Worm (Caenorhabditis elegans) whole organism, young adult: ENCODE data around the gene chil-3.

Experiments
- B0019.2 ChIP-seq: fragments of 200-800 bp; sonication (Bioruptor generic); conservative IDR thresholded peaks from 2 replicates; pipeline ENCODE4 v1.3.6; 2022; ENCODE audit warnings: missing genetic modification reagents, missing genetic modification characterization, missing compliant biosample characterization
- B0261.1 ChIP-seq: sonication (generic microtip); optimal IDR thresholded peaks from 2 replicates; lab custom pipeline; 2016; ENCODE audit warnings: mild to moderate bottlenecking, missing genetic modification characterization, moderate library complexity, missing compliant biosample characterization
- F23B12.7 ChIP-seq: sonication (generic microtip); optimal IDR thresholded peaks from 2 replicates; lab custom pipeline; 2017; ENCODE audit warnings: missing genetic modification characterization, mild to moderate bottlenecking, missing compliant biosample characterization, antibody characterized with exemption, moderate library complexity; ENCODE audit not compliant: insufficient read depth
- F37B4.10 ChIP-seq: fragments of 200-800 bp; sonication (Bioruptor generic); IDR thresholded peaks from 2 replicates; pipeline ENCODE4 v1.3.6; 2022; ENCODE audit warnings: missing genetic modification characterization, missing compliant biosample characterization
- F52B5.7 ChIP-seq: sonication (generic microtip); optimal IDR thresholded peaks from 2 replicates; lab custom pipeline; 2016; ENCODE audit warnings: mild to moderate bottlenecking, missing genetic modification characterization, missing compliant biosample characterization
- T07F8.4 ChIP-seq: sonication (generic microtip); optimal IDR thresholded peaks from 2 replicates; lab custom pipeline; 2016; ENCODE audit warnings: mild to moderate bottlenecking, missing genetic modification characterization, moderate library complexity, missing compliant biosample characterization
- Y67H2A.10 ChIP-seq: fragments of 200-800 bp; sonication (Bioruptor generic); conservative IDR thresholded peaks from 2 replicates; pipeline ENCODE4 v1.3.6; 2022; ENCODE audit warnings: missing genetic modification reagents, missing genetic modification characterization, missing compliant biosample characterization
- Y95B8A.8 ChIP-seq: fragments of 200-800 bp; sonication (Bioruptor generic); IDR thresholded peaks from 2 replicates; pipeline ENCODE4 v1.3.6; 2022; ENCODE audit warnings: missing genetic modification reagents, missing genetic modification characterization, missing compliant biosample characterization
- ama-1 ChIP-seq, 3 experiments: fragments of 150-350 bp in 1 of 3; sonication (generic microtip) in 2 of 3; optimal IDR thresholded peaks; 2 replicates each; lab custom pipeline; 2014 to 2018; ENCODE audit warnings: missing biosample characterization in 2 of 3, missing genetic modification characterization in 2 of 3, missing genetic modification reagents in 2 of 3
- aptf-3 ChIP-seq: fragments of 200-800 bp; sonication (Bioruptor generic); IDR thresholded peaks from 2 replicates; pipeline ENCODE4 v1.3.6; 2022; ENCODE audit warnings: missing genetic modification characterization, missing compliant biosample characterization
- attf-3 ChIP-seq: fragments of 200-800 bp; sonication (Bioruptor generic); conservative IDR thresholded peaks from 2 replicates; pipeline ENCODE4 v1.3.6; 2022; ENCODE audit warnings: missing genetic modification reagents, missing genetic modification characterization, missing compliant biosample characterization
- ceh-100 ChIP-seq: fragments of 200-800 bp; sonication (Bioruptor generic); IDR thresholded peaks from 2 replicates; pipeline ENCODE4 v1.3.6; 2022; ENCODE audit warnings: missing genetic modification reagents, missing genetic modification characterization, missing compliant biosample characterization
- ceh-58 ChIP-seq: fragments of 200-800 bp; sonication (Bioruptor generic); IDR thresholded peaks from 2 replicates; pipeline ENCODE4 v1.3.6; 2022; ENCODE audit warnings: missing genetic modification characterization, missing compliant biosample characterization
- ceh-79 ChIP-seq: sonication (generic microtip); optimal IDR thresholded peaks from 2 replicates; lab custom pipeline; 2017; ENCODE audit warnings: mild to moderate bottlenecking, missing genetic modification characterization, missing compliant biosample characterization
- chd-7 ChIP-seq: sonication (generic microtip); optimal IDR thresholded peaks from 2 replicates; lab custom pipeline; 2016; ENCODE audit warnings: mild to moderate bottlenecking, missing genetic modification characterization, moderate library complexity, missing compliant biosample characterization
- dpl-1 ChIP-seq: fragments of 150-350 bp; optimal IDR thresholded peaks from 2 replicates; lab custom pipeline; 2014; ENCODE audit warnings: missing biosample characterization, missing genetic modification reagents, missing genetic modification characterization
- egl-44 ChIP-seq: fragments of 200-800 bp; sonication (Bioruptor generic); IDR thresholded peaks from 2 replicates; pipeline ENCODE4 v1.3.6; 2022; ENCODE audit warnings: missing genetic modification reagents, missing genetic modification characterization, missing compliant biosample characterization
- egrh-3 ChIP-seq: fragments of 200-800 bp; sonication (Bioruptor generic); IDR thresholded peaks from 2 replicates; pipeline ENCODE4 v1.3.6; 2022; ENCODE audit warnings: missing genetic modification reagents, missing genetic modification characterization, missing compliant biosample characterization
- ekl-4 ChIP-seq: fragments of 200-800 bp; sonication (Bioruptor generic); IDR thresholded peaks from 2 replicates; pipeline ENCODE4 v1.3.6; 2022; ENCODE audit warnings: missing genetic modification reagents, missing genetic modification characterization, missing compliant biosample characterization
- him-1 ChIP-seq: sonication (generic microtip); optimal IDR thresholded peaks from 2 replicates; lab custom pipeline; 2016; ENCODE audit warnings: missing genotype, missing genetic modification reagents, missing genetic modification characterization, missing compliant biosample characterization
- hlh-12 ChIP-seq: sonication (generic microtip); optimal IDR thresholded peaks from 2 replicates; lab custom pipeline; 2016; ENCODE audit warnings: missing genetic modification characterization, missing compliant biosample characterization
- hmg-1.2 ChIP-seq: fragments of 200-800 bp; sonication (Bioruptor generic); IDR thresholded peaks from 2 replicates; pipeline ENCODE4 v1.3.6; 2022; ENCODE audit warnings: missing genetic modification reagents, missing genetic modification characterization, missing compliant biosample characterization
- hrde-1 ChIP-seq: sonication (generic microtip); optimal IDR thresholded peaks from 2 replicates; lab custom pipeline; 2016; ENCODE audit warnings: missing genetic modification characterization, mild to moderate bottlenecking, missing compliant biosample characterization, moderate library complexity, missing genotype, missing genetic modification reagents, borderline replicate concordance
- let-526 ChIP-seq: fragments of 200-800 bp; sonication (Bioruptor generic); IDR thresholded peaks from 2 replicates; pipeline ENCODE4 v1.3.6; 2022; ENCODE audit warnings: missing genetic modification reagents, missing genetic modification characterization, missing compliant biosample characterization
- let-607 ChIP-seq, 2 experiments: fragments of 200-800 bp in 1 of 2; sonication (Bioruptor generic) in 1 of 2; sonication (generic microtip) in 1 of 2; optimal IDR thresholded peaks; 2 replicates each; lab custom pipeline; 2016 to 2018; ENCODE audit warnings: mild to moderate bottlenecking in 2 of 2, missing compliant biosample characterization in 2 of 2, missing genetic modification characterization in 2 of 2, moderate library complexity in 2 of 2, missing genotype in 1 of 2
- lin-35 ChIP-seq, 3 experiments: fragments of 150-350 bp in 2 of 3; sonication (generic microtip) in 1 of 3; optimal IDR thresholded peaks; 2 replicates each; lab custom pipeline; 2014 to 2018; ENCODE audit warnings: missing biosample characterization in 3 of 3, missing genetic modification characterization in 3 of 3, missing genetic modification reagents in 3 of 3
- lin-40 ChIP-seq: sonication (generic microtip); optimal IDR thresholded peaks from 2 replicates; lab custom pipeline; 2016; ENCODE audit warnings: missing genetic modification characterization, mild to moderate bottlenecking, missing compliant biosample characterization, missing genotype, missing genetic modification reagents
- lsl-1 ChIP-seq: fragments of 200-800 bp; sonication (Bioruptor generic); optimal IDR thresholded peaks from 2 replicates; lab custom pipeline; 2018; ENCODE audit warnings: mild to moderate bottlenecking, missing genetic modification characterization, moderate library complexity, missing compliant biosample characterization
- madf-10 ChIP-seq: sonication (generic microtip); optimal IDR thresholded peaks from 2 replicates; lab custom pipeline; 2016; ENCODE audit warnings: mild to moderate bottlenecking, missing genetic modification characterization, missing compliant biosample characterization
- madf-6 ChIP-seq: fragments of 200-800 bp; sonication (Bioruptor generic); IDR thresholded peaks from 2 replicates; pipeline ENCODE4 v1.3.6; 2022; ENCODE audit warnings: missing genetic modification reagents, missing genetic modification characterization, missing compliant biosample characterization
- mcd-1 ChIP-seq: fragments of 200-800 bp; sonication (Bioruptor generic); IDR thresholded peaks from 2 replicates; pipeline ENCODE4 v1.3.6; 2022; ENCODE audit warnings: missing genetic modification reagents, missing genetic modification characterization, missing compliant biosample characterization
- nfya-1 ChIP-seq: sonication (generic microtip); optimal IDR thresholded peaks from 2 replicates; lab custom pipeline; 2017; ENCODE audit warnings: antibody characterized with exemption, missing compliant biosample characterization, missing genetic modification characterization, borderline replicate concordance; ENCODE audit not compliant: insufficient read depth
- nfya-2 ChIP-seq: fragments of 200-800 bp; sonication (Bioruptor generic); IDR thresholded peaks from 2 replicates; pipeline ENCODE4 v1.3.6; 2022; ENCODE audit warnings: missing genetic modification reagents, missing genetic modification characterization, missing compliant biosample characterization
- nfyb-1 ChIP-seq: fragments of 200-800 bp; sonication (Bioruptor generic); IDR thresholded peaks from 2 replicates; pipeline ENCODE4 v1.3.6; 2022; ENCODE audit warnings: missing genetic modification reagents, missing genetic modification characterization, missing compliant biosample characterization
- nhr-120 ChIP-seq: fragments of 200-800 bp; sonication (Bioruptor generic); IDR thresholded peaks from 2 replicates; pipeline ENCODE4 v1.3.6; 2022; ENCODE audit warnings: missing genetic modification characterization, missing compliant biosample characterization
- pha-4 ChIP-seq: fragments of 150-350 bp; sonication (generic microtip); optimal IDR thresholded peaks from 2 replicates; lab custom pipeline; 2014; ENCODE audit warnings: missing biosample characterization, missing genetic modification reagents, missing genetic modification characterization
- rpc-1 ChIP-seq, 2 experiments: fragments of 150-350 bp in 1 of 2; sonication (generic microtip) in 1 of 2; optimal IDR thresholded peaks; 2 replicates each; lab custom pipeline; 2014 to 2018; ENCODE audit warnings: missing biosample characterization in 1 of 2, missing genetic modification characterization in 1 of 2, missing genetic modification reagents in 1 of 2, missing genotype in 1 of 2
- sea-2 ChIP-seq: fragments of 200-800 bp; sonication (Bioruptor generic); IDR thresholded peaks from 2 replicates; pipeline ENCODE4 v1.3.6; 2022; ENCODE audit warnings: missing genetic modification characterization, missing compliant biosample characterization
- snpc-1.3 ChIP-seq: sonication (generic microtip); optimal IDR thresholded peaks from 2 replicates; lab custom pipeline; 2017; ENCODE audit warnings: missing genetic modification characterization, mild to moderate bottlenecking, missing compliant biosample characterization, antibody characterized with exemption, moderate library complexity, missing genotype, missing genetic modification reagents; ENCODE audit not compliant: insufficient read depth
- tbx-9 ChIP-seq: sonication (generic microtip); optimal IDR thresholded peaks from 2 replicates; lab custom pipeline; 2016; ENCODE audit warnings: borderline replicate concordance, missing genetic modification characterization, inconsistent platforms, missing compliant biosample characterization
- unc-62 ChIP-seq: fragments of 150-350 bp; optimal IDR thresholded peaks from 2 replicates; lab custom pipeline; 2014; ENCODE audit warnings: missing biosample characterization, missing genetic modification reagents, missing genetic modification characterization
- xnd-1 ChIP-seq: sonication (generic microtip); optimal IDR thresholded peaks from 2 replicates; lab custom pipeline; 2016; ENCODE audit warnings: missing genotype, missing genetic modification reagents, missing genetic modification characterization, missing compliant biosample characterization
- ztf-25 ChIP-seq: fragments of 200-800 bp; sonication (Bioruptor generic); IDR thresholded peaks from 2 replicates; pipeline ENCODE4 v1.3.6; 2022; ENCODE audit warnings: missing genetic modification reagents, missing genetic modification characterization, missing compliant biosample characterization
- ztf-28 ChIP-seq: fragments of 200-800 bp; sonication (Bioruptor generic); IDR thresholded peaks from 2 replicates; pipeline ENCODE4 v1.3.6; 2022; ENCODE audit warnings: missing genetic modification reagents, missing genetic modification characterization, missing compliant biosample characterization

The chil-3 gene

DNA sequence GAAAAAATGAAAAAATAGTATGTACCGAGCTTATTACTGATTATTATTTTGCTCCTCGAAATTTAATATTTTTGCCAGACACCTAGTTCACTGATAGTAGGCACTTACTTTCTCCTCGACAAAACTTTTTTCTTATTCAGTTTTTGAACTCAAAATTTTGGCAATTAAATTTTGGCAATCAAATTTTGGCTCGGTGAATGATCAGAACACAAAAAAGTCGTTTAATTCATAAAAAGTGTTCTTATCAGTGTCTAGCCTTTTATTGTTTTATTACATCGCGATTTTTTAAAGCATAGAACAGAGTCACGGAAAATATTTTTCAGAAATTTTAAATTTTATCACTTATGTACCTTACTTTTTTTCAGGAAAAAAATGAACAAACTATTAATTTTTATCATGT lies 33.9 kb upstream of the chil-3 start:
- TF ChIP-seq Y67H2A.10 (GFP tag; lab: Robert Waterston, UW) (no peak), him-1 (no peak), ama-1 (optimal IDR thresholded peaks at IDR 0.05; lab: Kevin White, UChicago) (no peak), ama-1 (GFP tag; optimal IDR thresholded peaks at IDR 0.05; lab: Kevin White, UChicago) (no peak), madf-10 (no peak), lsl-1 (GFP tag; lab: Kevin White, UChicago) (no peak), tbx-9 (tag; lab: Kevin White, UChicago) (no peak), ztf-25 (GFP tag; lab: Robert Waterston, UW) (no peak), hmg-1.2 (GFP tag; lab: Robert Waterston, UW) (no peak), nhr-120 (GFP tag; lab: Robert Waterston, UW) (no peak), ztf-28 (GFP tag; lab: Robert Waterston, UW) (no peak), mcd-1 (no peak), rpc-1 (optimal IDR thresholded peaks at IDR 0.05; lab: Kevin White, UChicago) (no peak), rpc-1 (tag; optimal IDR thresholded peaks at IDR 0.05; lab: Kevin White, UChicago) (no peak), unc-62 (no peak), ekl-4 (no peak), B0019.2 (no peak), F37B4.10 (GFP tag; lab: Robert Waterston, UW) (no peak)
- TF ChIP-seq, all 124 proteins: peak for 0

ce11 chrII:9894435-9894834 lies 33.1 kb upstream of the chil-3 start, which contains the start of gene F26C11.1:
Gene F26C11.1, plus strand, starts transcription at chrII:9894735.
- no peak for TF ChIP-seq hlh-12
- TF ChIP-seq xnd-1 (tag; lab: Kevin White, UChicago) = no peak
- TF ChIP-seq Y95B8A.8 (GFP tag; lab: Robert Waterston, UW) = no peak
- TF ChIP-seq F52B5.7 (tag; lab: Kevin White, UChicago) = no peak
- TF ChIP-seq egrh-3 (GFP tag; lab: Robert Waterston, UW) = no peak
- no peak for TF ChIP-seq aptf-3 (GFP tag; lab: Robert Waterston, UW)
- no peak for TF ChIP-seq B0261.1 (tag; lab: Kevin White, UChicago)
- no peak for TF ChIP-seq attf-3 (GFP tag; lab: Robert Waterston, UW)
- TF ChIP-seq rpc-1 (optimal IDR thresholded peaks at IDR 0.05; lab: Kevin White, UChicago) = no peak
- TF ChIP-seq rpc-1 (tag; optimal IDR thresholded peaks at IDR 0.05; lab: Kevin White, UChicago) = no peak
- TF ChIP-seq ceh-58 (GFP tag; lab: Robert Waterston, UW) = no peak
- no peak for TF ChIP-seq F23B12.7 (tag; lab: Kevin White, UChicago)
- TF ChIP-seq nfya-1 (tag; lab: Kevin White, UChicago) = no peak
- no peak for TF ChIP-seq ama-1 (optimal IDR thresholded peaks at IDR 0.05; lab: Kevin White, UChicago)
- no peak for TF ChIP-seq ama-1 (GFP tag; optimal IDR thresholded peaks at IDR 0.05; lab: Kevin White, UChicago)
- no peak for TF ChIP-seq F37B4.10 (GFP tag; lab: Robert Waterston, UW)
- TF ChIP-seq tbx-9 (tag; lab: Kevin White, UChicago) = no peak

DNA sequence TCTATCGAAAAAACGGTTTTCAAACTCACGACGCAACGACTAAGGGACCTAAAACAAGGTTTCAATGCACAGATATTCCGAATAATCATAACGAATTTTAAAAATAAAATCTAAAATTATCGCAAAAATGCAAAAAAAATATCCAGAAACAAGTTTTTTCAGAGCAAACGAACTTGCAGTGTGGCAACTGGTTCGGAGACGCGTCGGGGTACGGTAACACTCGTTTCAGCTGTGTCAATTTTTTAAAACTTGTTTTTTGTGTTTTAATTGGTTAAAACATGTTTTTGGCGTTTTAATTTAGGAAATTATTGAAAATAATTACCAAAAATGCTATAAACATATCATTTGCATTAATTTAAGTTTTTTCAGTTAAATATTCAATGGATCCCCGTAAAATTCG lies 31.1 kb upstream of the chil-3 start, which contains the start of gene C08H9.16:
TSS of gene C08H9.16 (plus strand) at position 370 of the 400 bp plus-strand sequence.
- peak in 1 of 3 experiments; percentile 40 for TF ChIP-seq lin-35 (GFP tag; optimal IDR thresholded peaks at IDR 0.05; lab: Kevin White, UChicago)
- TF ChIP-seq ceh-100 (GFP tag; lab: Robert Waterston, UW) = no peak
- TF ChIP-seq let-526 (GFP tag; lab: Robert Waterston, UW) = no peak
- TF ChIP-seq Y95B8A.8 (GFP tag; lab: Robert Waterston, UW) = no peak
- TF ChIP-seq let-607 (tag; optimal IDR thresholded peaks at IDR 0.05; lab: Kevin White, UChicago) = peak; percentile 89 to 94
- TF ChIP-seq pha-4 (tag; lab: Kevin White, UChicago) = peak; percentile 13
- no peak for TF ChIP-seq dpl-1 (GFP tag; lab: Kevin White, UChicago)
- TF ChIP-seq lin-40 = no peak
- TF ChIP-seq nfyb-1 (GFP tag; lab: Robert Waterston, UW) = peak; percentile 69; the same call in 1 of the 2 replicates
- no peak for TF ChIP-seq ceh-79 (tag; lab: Kevin White, UChicago)
- TF ChIP-seq attf-3 (GFP tag; lab: Robert Waterston, UW) = no peak
- no peak for TF ChIP-seq ztf-25 (GFP tag; lab: Robert Waterston, UW)
- no peak for TF ChIP-seq T07F8.4
- no peak for TF ChIP-seq hrde-1
- TF ChIP-seq sea-2 (GFP tag; lab: Robert Waterston, UW) = no peak
- peak; percentile 41; the same call in 1 of the 2 replicates for TF ChIP-seq hmg-1.2 (GFP tag; lab: Robert Waterston, UW)
- peak; percentile 58; the same call in 1 of the 2 replicates for TF ChIP-seq madf-6 (GFP tag; lab: Robert Waterston, UW)
- TF ChIP-seq him-1 = no peak
- no peak for TF ChIP-seq egl-44 (GFP tag; lab: Robert Waterston, UW)
- no peak for TF ChIP-seq chd-7 (tag; lab: Kevin White, UChicago)
- peak; percentile 45 for TF ChIP-seq snpc-1.3 (tag; lab: Kevin White, UChicago)
- TF ChIP-seq nfya-2 (GFP tag; lab: Robert Waterston, UW) = no peak
